Worm (Caenorhabditis elegans) whole organism, L3 larva: ENCODE measurements around the gene Y54F10BM.3.

Experiments used
- hmg-11 ChIP-seq: sonication (generic microtip); optimal IDR thresholded peaks from 2 replicates; lab custom pipeline; 2016; ENCODE audit warnings: missing genetic modification characterization, missing compliant biosample characterization
- lin-39 ChIP-seq: fragments of 150-350 bp; optimal IDR thresholded peaks from 2 replicates; lab custom pipeline; 2018; ENCODE audit warnings: missing biosample characterization, missing genetic modification reagents, missing genetic modification characterization
- mdl-1 ChIP-seq: fragments of 150-350 bp; optimal IDR thresholded peaks from 2 replicates; lab custom pipeline; 2014; ENCODE audit warnings: missing biosample characterization, missing genetic modification characterization
- skn-1 ChIP-seq: fragments of 150-350 bp; optimal IDR thresholded peaks from 2 replicates; lab custom pipeline; 2014; ENCODE audit warnings: missing biosample characterization, missing genetic modification characterization
- unc-62 ChIP-seq: fragments of 150-350 bp; sonication (generic microtip); optimal IDR thresholded peaks from 4 replicates; lab custom pipeline; 2014; ENCODE audit warnings: missing biosample characterization, missing genetic modification reagents, missing genetic modification characterization

- TF ChIP-seq mdl-1 (tag; lab: Kevin White, UChicago) (no peak), lin-39 (tag; lab: Kevin White, UChicago) (no peak), unc-62 (GFP tag; lab: Kevin White, UChicago) (no peak), hmg-11 (tag; lab: Kevin White, UChicago) (no peak), skn-1 (tag; lab: Kevin White, UChicago) (no peak)
These were observed 42.9 kb downstream of the Y54F10BM.3 start for ce11 chrIII:2324703-2325102.
